Worm (Caenorhabditis elegans): Measurements from ENCODE around the gene srt-68.

The srt-68 gene

ce11 chrV:5239404-5239803 lies 12.5 kb downstream of the srt-68 start, which contains the start of gene C52A10.3:
Gene C52A10.3, minus strand, starts transcription at chrV:5239504.
- no peak for TF ChIP-seq ceh-16 (tag; optimal IDR thresholded peaks at IDR 0.05)
- no peak for TF ChIP-seq lin-39 (tag; optimal IDR thresholded peaks at IDR 0.05)
- no peak for TF ChIP-seq nhr-21 (tag; optimal IDR thresholded peaks at IDR 0.05)
- TF ChIP-seq nhr-25 (tag; optimal IDR thresholded peaks at IDR 0.05) = no peak
- no peak for TF ChIP-seq nhr-129 (tag; optimal IDR thresholded peaks at IDR 0.05)
- no peak for TF ChIP-seq ZK546.5 (tag; optimal IDR thresholded peaks at IDR 0.05)
- TF ChIP-seq dmd-4 (tag; optimal IDR thresholded peaks at IDR 0.05) = no peak
- TF ChIP-seq R02D3.7 (tag; optimal IDR thresholded peaks at IDR 0.05) = no peak
- TF ChIP-seq nhr-10 (tag; optimal IDR thresholded peaks at IDR 0.05) = no peak
- no peak for TF ChIP-seq fos-1 (tag; optimal IDR thresholded peaks at IDR 0.05)
- no peak for TF ChIP-seq lin-11 (tag; optimal IDR thresholded peaks at IDR 0.05)

- TF ChIP-seq ZK546.5 (tag; optimal IDR thresholded peaks at IDR 0.05) (no peak), peb-1 (tag; optimal IDR thresholded peaks at IDR 0.05) (no peak), nhr-10 (tag; optimal IDR thresholded peaks at IDR 0.05) (no peak), nhr-129 (tag; optimal IDR thresholded peaks at IDR 0.05) (no peak), snpc-4 (tag; optimal IDR thresholded peaks at IDR 0.05) (no peak), mab-5 (tag; optimal IDR thresholded peaks at IDR 0.05) (no peak), ztf-1 (GFP tag; conservative IDR thresholded peaks at IDR 0.05) (no peak), nhr-77 (tag; optimal IDR thresholded peaks at IDR 0.05) (no peak), ceh-16 (tag; optimal IDR thresholded peaks at IDR 0.05) (no peak), unc-39 (tag; optimal IDR thresholded peaks at IDR 0.05) (no peak), blmp-1 (tag; optimal IDR thresholded peaks at IDR 0.05; ENCODE audit: insufficient read depth) (no peak), unc-62 (GFP tag; optimal IDR thresholded peaks at IDR 0.05) (no peak), alr-1 (tag; optimal IDR thresholded peaks at IDR 0.05) (no peak), nhr-6 (tag; optimal IDR thresholded peaks at IDR 0.05) (no peak), ztf-11 (tag; optimal IDR thresholded peaks at IDR 0.05) (no peak), Y55F3AM.14 (GFP tag; optimal IDR thresholded peaks at IDR 0.05) (no peak), nhr-23 (tag; optimal IDR thresholded peaks at IDR 0.05) (no peak), F13H6.1 (tag; optimal IDR thresholded peaks at IDR 0.05) (no peak), nhr-11 (tag; optimal IDR thresholded peaks at IDR 0.05) (no peak), lin-39 (tag; optimal IDR thresholded peaks at IDR 0.05) (no peak)
Measured at ce11 chrV:5237116-5237515, 14.8 kb downstream of the srt-68 start, which contains the start of gene cest-35.2. Gene cest-35.2, minus strand, starts transcription at chrV:5237216.

- TF ChIP-seq lin-11 (tag; optimal IDR thresholded peaks at IDR 0.05) (no peak), nhr-12 (tag; optimal IDR thresholded peaks at IDR 0.05) (no peak), nhr-77 (tag; optimal IDR thresholded peaks at IDR 0.05) (no peak), F13H6.1 (tag; optimal IDR thresholded peaks at IDR 0.05) (no peak), gmeb-1 (tag; optimal IDR thresholded peaks at IDR 0.05) (no peak), ceh-16 (tag; optimal IDR thresholded peaks at IDR 0.05) (no peak), peb-1 (tag; optimal IDR thresholded peaks at IDR 0.05) (no peak)
Measured at ce11 chrV:5233777-5234176, 18.1 kb downstream of the srt-68 start, which contains the start of gene cest-32. Gene cest-32, minus strand, starts transcription at chrV:5233891.

ce11 chrV:5228513-5228912 lies 23.4 kb downstream of the srt-68 start:
- no peak for TF ChIP-seq egl-27 (tag; optimal IDR thresholded peaks at IDR 0.05)
- no peak for TF ChIP-seq lsy-2 (tag; optimal IDR thresholded peaks at IDR 0.05)
- no peak for TF ChIP-seq unc-62 (GFP tag; optimal IDR thresholded peaks at IDR 0.05)
- peak; percentile 32 for TF ChIP-seq nhr-129 (tag; optimal IDR thresholded peaks at IDR 0.05)
- no peak for TF ChIP-seq unc-55 (GFP tag; optimal IDR thresholded peaks at IDR 0.05)
- no peak for TF ChIP-seq lin-39 (tag; optimal IDR thresholded peaks at IDR 0.05)
- TF ChIP-seq crh-2 (tag; optimal IDR thresholded peaks at IDR 0.05) = no peak
- TF ChIP-seq mdl-1 (tag; optimal IDR thresholded peaks at IDR 0.05) = no peak
- no peak for TF ChIP-seq ceh-82 (tag; optimal IDR thresholded peaks at IDR 0.05)
- TF ChIP-seq F13H6.1 (tag; optimal IDR thresholded peaks at IDR 0.05) = peak; percentile 16
- TF ChIP-seq blmp-1 (tag; optimal IDR thresholded peaks at IDR 0.05; ENCODE audit: insufficient read depth) = no peak
- TF ChIP-seq sma-9 (GFP tag; optimal IDR thresholded peaks at IDR 0.05) = peak; percentile 74
- no peak for TF ChIP-seq sma-9 (tag; optimal IDR thresholded peaks at IDR 0.05)
- TF ChIP-seq ztf-4 (tag; optimal IDR thresholded peaks at IDR 0.05) = no peak
- TF ChIP-seq nhr-23 (tag; optimal IDR thresholded peaks at IDR 0.05) = no peak
- peak; percentile 41 for TF ChIP-seq sma-3 (GFP tag; optimal IDR thresholded peaks at IDR 0.05)
- TF ChIP-seq nhr-12 (tag; optimal IDR thresholded peaks at IDR 0.05) = no peak
- TF ChIP-seq ztf-1 (GFP tag; conservative IDR thresholded peaks at IDR 0.05) = no peak
